Worm (Caenorhabditis elegans) whole organism, L4 larva: ENCODE data around the gene F15D4.4.
A peak's percentile ranks its signal among the peaks of the same experiment; 100 is the strongest.

Experiments used
- F10B5.3 ChIP-seq: sonication (generic microtip); optimal IDR thresholded peaks from 2 replicates; lab custom pipeline; 2016; ENCODE audit warnings: mild to moderate bottlenecking, missing genetic modification characterization, missing compliant biosample characterization
- F26F4.8 ChIP-seq: fragments of 200-800 bp; sonication (Bioruptor generic); conservative IDR thresholded peaks from 2 replicates; pipeline ENCODE4 v1.3.6; 2022; ENCODE audit warnings: missing genetic modification characterization, missing compliant biosample characterization
- T20F7.1 ChIP-seq: fragments of 200-800 bp; sonication (Bioruptor generic); optimal IDR thresholded peaks from 2 replicates; lab custom pipeline; 2018; ENCODE audit warnings: mild to moderate bottlenecking, missing genetic modification characterization, missing compliant biosample characterization
- T26A8.4 ChIP-seq: fragments of 200-800 bp; sonication (Bioruptor generic); IDR thresholded peaks from 2 replicates; pipeline ENCODE4 v1.3.6; 2022; ENCODE audit warnings: missing genetic modification characterization, missing compliant biosample characterization
- Y48G9A.11 ChIP-seq: fragments of 200-800 bp; sonication (Bioruptor generic); IDR thresholded peaks from 2 replicates; pipeline ENCODE4 v1.3.6; 2022; ENCODE audit warnings: missing genetic modification reagents, missing genetic modification characterization, missing compliant biosample characterization
- Y75B8A.6 ChIP-seq: fragments of 200-800 bp; sonication (Bioruptor generic); IDR thresholded peaks from 2 replicates; pipeline ENCODE4 v1.3.6; 2022; ENCODE audit warnings: missing genetic modification reagents, missing genetic modification characterization, missing compliant biosample characterization
- ZK546.5 ChIP-seq, 2 experiments: sonication (generic microtip); optimal IDR thresholded peaks; 2 replicates each; lab custom pipeline; 2017; ENCODE audit warnings: missing biosample characterization in 2 of 2, missing genetic modification characterization in 2 of 2
- aly-2 ChIP-seq: sonication (generic microtip); optimal IDR thresholded peaks from 2 replicates; lab custom pipeline; 2018; ENCODE audit warnings: missing biosample characterization, missing genetic modification characterization
- arid-1 ChIP-seq: fragments of 200-800 bp; sonication (Bioruptor generic); conservative IDR thresholded peaks from 2 replicates; pipeline ENCODE4 v1.3.6; 2022; ENCODE audit warnings: missing genetic modification reagents, missing genetic modification characterization, missing compliant biosample characterization
- ceh-62 ChIP-seq: sonication (generic microtip); optimal IDR thresholded peaks from 2 replicates; lab custom pipeline; 2017; ENCODE audit warnings: missing biosample characterization, missing genetic modification characterization
- ctbp-1 ChIP-seq: fragments of 200-800 bp; sonication (Bioruptor generic); IDR thresholded peaks from 2 replicates; pipeline ENCODE4 v1.3.6; 2022; ENCODE audit warnings: missing genetic modification reagents, missing genetic modification characterization, missing compliant biosample characterization
- daf-16 ChIP-seq, 3 experiments: sonication (generic microtip); optimal IDR thresholded peaks; 2 replicates each; lab custom pipeline; 2016 to 2017; ENCODE audit warnings: missing genetic modification characterization in 3 of 3, missing genetic modification reagents in 3 of 3, mild to moderate bottlenecking in 2 of 3, missing compliant biosample characterization in 2 of 3, missing biosample characterization in 1 of 3, moderate library complexity in 1 of 3
- daf-8 ChIP-seq: fragments of 200-800 bp; sonication (Bioruptor generic); IDR thresholded peaks from 2 replicates; pipeline ENCODE4 v1.3.6; 2022; ENCODE audit warnings: missing genetic modification characterization, missing compliant biosample characterization
- dmd-6 ChIP-seq: fragments of 200-800 bp; sonication (Bioruptor generic); IDR thresholded peaks from 2 replicates; pipeline ENCODE4 v1.3.6; 2022; ENCODE audit warnings: missing genetic modification reagents, missing genetic modification characterization, missing compliant biosample characterization
- dpl-1 ChIP-seq: fragments of 150-350 bp; optimal IDR thresholded peaks from 2 replicates; lab custom pipeline; 2014; ENCODE audit warnings: missing biosample characterization, missing genetic modification reagents, missing genetic modification characterization
- duxl-1 ChIP-seq: sonication (generic microtip); optimal IDR thresholded peaks from 2 replicates; lab custom pipeline; 2016; ENCODE audit warnings: mild to moderate bottlenecking, missing genetic modification characterization, moderate library complexity, missing compliant biosample characterization; ENCODE audit not compliant: poor library complexity
- dve-1 ChIP-seq: sonication (generic microtip); optimal IDR thresholded peaks from 2 replicates; lab custom pipeline; 2017; ENCODE audit warnings: antibody characterized with exemption, mild to moderate bottlenecking, missing genetic modification characterization, missing compliant biosample characterization; ENCODE audit not compliant: insufficient read depth
- egl-27 ChIP-seq: sonication (generic microtip); optimal IDR thresholded peaks from 3 replicates; lab custom pipeline; 2017; ENCODE audit warnings: missing biosample characterization, missing genetic modification reagents, missing genetic modification characterization
- egl-43 ChIP-seq: fragments of 200-800 bp; sonication (Bioruptor generic); IDR thresholded peaks from 2 replicates; pipeline ENCODE4 v1.3.6; 2022; ENCODE audit warnings: missing genetic modification reagents, missing genetic modification characterization, missing compliant biosample characterization
- fos-1 ChIP-seq: fragments of 150-350 bp; optimal IDR thresholded peaks from 2 replicates; lab custom pipeline; 2014; ENCODE audit warnings: missing biosample characterization, missing genetic modification characterization
- gei-8 ChIP-seq: fragments of 200-800 bp; sonication (Bioruptor generic); optimal IDR thresholded peaks from 2 replicates; lab custom pipeline; 2018; ENCODE audit warnings: mild to moderate bottlenecking, missing genetic modification characterization, missing compliant biosample characterization
- hlh-11 ChIP-seq: fragments of 200-800 bp; sonication (Bioruptor generic); optimal IDR thresholded peaks from 2 replicates; lab custom pipeline; 2018; ENCODE audit warnings: mild to moderate bottlenecking, missing genetic modification characterization, missing compliant biosample characterization
- hlh-30 ChIP-seq: sonication (generic microtip); optimal IDR thresholded peaks from 2 replicates; lab custom pipeline; 2017; ENCODE audit warnings: antibody characterized with exemption, mild to moderate bottlenecking, missing genetic modification characterization, missing compliant biosample characterization; ENCODE audit not compliant: insufficient read depth
- lin-38 ChIP-seq: fragments of 200-800 bp; sonication (Bioruptor generic); IDR thresholded peaks from 2 replicates; pipeline ENCODE4 v1.3.6; 2022; ENCODE audit warnings: missing genetic modification reagents, missing genetic modification characterization, missing compliant biosample characterization
- mdl-1 ChIP-seq, 2 experiments: fragments of 150-350 bp in 1 of 2; sonication (generic microtip) in 1 of 2; optimal IDR thresholded peaks; 2 replicates each; lab custom pipeline; 2014 to 2017; ENCODE audit warnings: missing biosample characterization in 2 of 2, missing genetic modification characterization in 2 of 2
- mdt-29 ChIP-seq: fragments of 200-800 bp; sonication (Bioruptor generic); IDR thresholded peaks from 2 replicates; pipeline ENCODE4 v1.3.6; 2022; ENCODE audit warnings: missing genetic modification reagents, missing genetic modification characterization, missing compliant biosample characterization
- mep-1 ChIP-seq: fragments of 150-350 bp; sonication (generic microtip); optimal IDR thresholded peaks from 3 replicates; lab custom pipeline; 2014; ENCODE audit warnings: missing biosample characterization, missing genetic modification characterization
- mxl-2 ChIP-seq: fragments of 200-800 bp; sonication (Bioruptor generic); conservative IDR thresholded peaks from 2 replicates; pipeline ENCODE4 v1.3.6; 2022; ENCODE audit warnings: missing genetic modification reagents, missing genetic modification characterization, missing compliant biosample characterization
- nhr-111 ChIP-seq: fragments of 200-800 bp; sonication (Bioruptor generic); optimal IDR thresholded peaks from 2 replicates; lab custom pipeline; 2018; ENCODE audit warnings: mild to moderate bottlenecking, missing genetic modification characterization, missing compliant biosample characterization
- nhr-25 ChIP-seq: sonication (generic microtip); optimal IDR thresholded peaks from 2 replicates; lab custom pipeline; 2017; ENCODE audit warnings: missing genetic modification characterization, mild to moderate bottlenecking, missing compliant biosample characterization, antibody characterized with exemption, moderate library complexity, borderline replicate concordance; ENCODE audit not compliant: insufficient read depth
- nhr-28 ChIP-seq: fragments of 150-350 bp; optimal IDR thresholded peaks from 2 replicates; lab custom pipeline; 2014; ENCODE audit warnings: missing biosample characterization, missing genetic modification characterization
- nhr-42 ChIP-seq: fragments of 200-800 bp; sonication (Bioruptor generic); IDR thresholded peaks from 2 replicates; pipeline ENCODE4 v1.3.6; 2022; ENCODE audit warnings: missing genetic modification characterization, missing compliant biosample characterization
- nhr-48 ChIP-seq: sonication (generic microtip); optimal IDR thresholded peaks from 2 replicates; lab custom pipeline; 2016; ENCODE audit warnings: mild to moderate bottlenecking, missing genetic modification characterization, missing compliant biosample characterization
- nhr-6 ChIP-seq: fragments of 150-350 bp; optimal IDR thresholded peaks from 2 replicates; lab custom pipeline; 2014; ENCODE audit warnings: missing biosample characterization, missing genetic modification characterization
- pha-4 ChIP-seq, 2 experiments: fragments of 150-350 bp in 1 of 2; fragments of 200-800 bp in 1 of 2; sonication (Bioruptor generic) in 1 of 2; IDR thresholded peaks in 1 of 2; optimal IDR thresholded peaks in 1 of 2; 2 replicates each; pipeline versions ENCODE4 v1.3.6 to Lab custom; 2014 to 2022; ENCODE audit warnings: missing genetic modification characterization in 2 of 2, missing genetic modification reagents in 2 of 2, missing biosample characterization in 1 of 2, missing compliant biosample characterization in 1 of 2
- php-3 ChIP-seq: fragments of 200-800 bp; sonication (Bioruptor generic); IDR thresholded peaks from 2 replicates; pipeline ENCODE4 v1.3.6; 2022; ENCODE audit warnings: missing genetic modification reagents, missing genetic modification characterization, missing compliant biosample characterization
- rbr-2 ChIP-seq: sonication (generic microtip); optimal IDR thresholded peaks from 2 replicates; lab custom pipeline; 2016; ENCODE audit warnings: missing genotype, missing genetic modification characterization, missing compliant biosample characterization
- snpc-1.2 ChIP-seq: fragments of 200-800 bp; sonication (Bioruptor generic); IDR thresholded peaks from 2 replicates; pipeline ENCODE4 v1.3.6; 2022; ENCODE audit warnings: missing genetic modification reagents, missing genetic modification characterization, missing compliant biosample characterization
- spr-1 ChIP-seq: sonication (generic microtip); optimal IDR thresholded peaks from 2 replicates; lab custom pipeline; 2016; ENCODE audit warnings: mild to moderate bottlenecking, missing genetic modification characterization, missing compliant biosample characterization
- tra-1 ChIP-seq: fragments of 200-800 bp; sonication (Bioruptor generic); IDR thresholded peaks from 2 replicates; pipeline ENCODE4 v1.3.6; 2022; ENCODE audit warnings: missing genetic modification reagents, missing genetic modification characterization, missing compliant biosample characterization
- unc-130 ChIP-seq: sonication (generic microtip); optimal IDR thresholded peaks from 2 replicates; lab custom pipeline; 2016; ENCODE audit warnings: missing genetic modification reagents, missing genetic modification characterization, missing compliant biosample characterization
- unc-62 ChIP-seq, 3 experiments: fragments of 150-350 bp in 1 of 3; sonication (generic microtip); optimal IDR thresholded peaks in 2 of 3; peaks in 1 of 3; 1 replicate in 1 of 3; 2 replicates in 2 of 3; lab custom pipeline; 2014 to 2017; ENCODE audit warnings: missing biosample characterization in 3 of 3, missing genetic modification characterization in 3 of 3, missing genetic modification reagents in 3 of 3, missing genotype in 1 of 3
- zfp-3 ChIP-seq: fragments of 200-800 bp; sonication (Bioruptor generic); conservative IDR thresholded peaks from 2 replicates; pipeline ENCODE4 v1.3.6; 2022; ENCODE audit warnings: missing genetic modification reagents, missing genetic modification characterization, missing compliant biosample characterization
- zip-11 ChIP-seq: fragments of 200-800 bp; sonication (Bioruptor generic); IDR thresholded peaks from 2 replicates; pipeline ENCODE4 v1.3.6; 2022; ENCODE audit warnings: missing genetic modification characterization, missing compliant biosample characterization
- zip-2 ChIP-seq: fragments of 150-350 bp; optimal IDR thresholded peaks from 2 replicates; lab custom pipeline; 2014; ENCODE audit warnings: missing biosample characterization, missing genetic modification characterization

F15D4.4 gene

DNA sequence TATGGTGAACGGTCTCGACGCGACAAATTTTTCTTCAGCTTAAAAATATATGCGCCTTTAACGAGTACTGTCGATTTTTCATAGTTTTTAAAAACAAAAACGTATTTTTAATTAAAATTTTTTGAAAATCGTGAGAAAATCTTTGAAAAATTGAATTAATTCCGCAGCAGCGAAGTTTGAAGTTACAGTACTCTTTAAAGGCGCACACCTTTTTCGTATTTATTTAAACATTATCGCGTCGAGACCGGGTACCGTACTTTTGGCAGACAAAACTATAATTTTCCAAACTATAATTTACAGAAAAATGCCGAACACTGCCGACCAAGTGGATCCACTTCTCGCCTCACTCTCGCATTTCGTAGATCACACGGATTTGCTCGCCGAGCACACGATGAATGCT is 27.1 kb downstream of the F15D4.4 start, which contains the start of gene F15D4.2:
Gene F15D4.2 (plus strand): TSS at position 301 of the 400 bp plus-strand sequence.
- 0 out of 2 replicates have a peak, but pooled peaks have one; percentile 21 for TF ChIP-seq php-3
- no peak for TF ChIP-seq mdt-29

DNA sequence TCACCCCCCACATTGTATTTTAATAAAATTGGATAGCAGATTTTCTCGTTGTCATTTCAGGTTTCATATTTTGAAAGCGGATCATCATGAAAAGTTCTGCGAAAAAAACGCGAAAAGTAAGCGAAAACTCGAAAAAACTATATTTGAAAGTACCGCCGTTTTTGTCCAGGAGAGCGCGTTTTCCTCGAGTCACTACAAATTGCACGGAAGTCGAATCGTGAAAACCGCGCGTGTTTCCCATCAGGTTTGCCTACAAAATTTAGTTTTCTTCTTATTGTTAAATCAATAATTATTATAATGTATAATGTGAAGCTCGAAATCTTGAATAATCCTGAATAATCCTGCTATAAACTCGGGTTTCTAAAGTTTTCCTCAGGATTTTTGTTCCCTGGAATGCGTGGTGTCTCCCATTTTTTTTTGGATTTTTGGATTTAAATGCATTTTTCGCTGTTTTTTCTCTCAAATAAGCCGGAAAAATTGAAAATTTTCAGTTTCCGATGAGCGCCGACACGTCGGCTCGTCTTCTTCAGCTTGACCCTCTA is 43.2 kb downstream of the F15D4.4 start, which contains the start of gene btf-1:
Gene btf-1 (plus strand): TSS at position 492 of the 542 bp plus-strand sequence.
- TF ChIP-seq zip-11 (GFP tag; lab: Robert Waterston, UW) (no peak), daf-8 (GFP tag; lab: Robert Waterston, UW) (no peak), egl-27 (no peak), dpl-1 (GFP tag; lab: Kevin White, UChicago) (peak; percentile 94), nhr-6 (peak; percentile 16), T26A8.4 (GFP tag; lab: Robert Waterston, UW) (peak; percentile 69), arid-1 (GFP tag; lab: Robert Waterston, UW) (peak; percentile 65; the same call in 1 of the 2 replicates), aly-2 (tag; lab: Kevin White, UChicago) (no peak), hlh-11 (tag; lab: Kevin White, UChicago) (peak; percentile 60), daf-16 (GFP tag; optimal IDR thresholded peaks at IDR 0.05; lab: Kevin White, UChicago) (peak in 1 of 2 experiments; percentile 15), daf-16 (tag; optimal IDR thresholded peaks at IDR 0.05; lab: Kevin White, UChicago) (peak; percentile 65), F26F4.8 (GFP tag; lab: Robert Waterston, UW) (no peak), dve-1 (tag; lab: Kevin White, UChicago) (peak; percentile 92), hlh-30 (tag; lab: Kevin White, UChicago) (peak; percentile 36), mxl-2 (no peak), zip-2 (tag; lab: Kevin White, UChicago) (peak; percentile 70), ctbp-1 (GFP tag; lab: Robert Waterston, UW) (no peak), pha-4 (GFP tag; IDR thresholded peaks at IDR 0.05; lab: Robert Waterston, UW) (peak; percentile 50; the same call in 1 of the 2 replicates), pha-4 (tag; optimal IDR thresholded peaks at IDR 0.05; lab: Kevin White, UChicago) (no peak), T20F7.1 (GFP tag; lab: Kevin White, UChicago) (no peak), dmd-6 (GFP tag; lab: Robert Waterston, UW) (peak; percentile 38), fos-1 (tag; lab: Kevin White, UChicago) (peak; percentile 42), tra-1 (GFP tag; lab: Robert Waterston, UW) (0 out of 2 replicates have a peak, but pooled peaks have one; percentile 37), ceh-62 (tag; lab: Kevin White, UChicago) (no peak), mdl-1 (tag; optimal IDR thresholded peaks at IDR 0.05; lab: Kevin White, UChicago) (peak in 1 of 2 experiments; percentile 37), nhr-25 (peak; percentile 76), nhr-48 (tag; lab: Kevin White, UChicago) (peak; percentile 21), lin-38 (peak; percentile 94), zfp-3 (peak; percentile 72), ZK546.5 (tag; optimal IDR thresholded peaks at IDR 0.05; lab: Kevin White, UChicago) (no peak), F10B5.3 (tag; lab: Kevin White, UChicago) (peak; percentile 80), gei-8 (GFP tag; lab: Kevin White, UChicago) (peak; percentile 9), Y48G9A.11 (peak; percentile 27; the same call in 1 of the 2 replicates), Y75B8A.6 (GFP tag; lab: Robert Waterston, UW) (no peak), spr-1 (tag; lab: Kevin White, UChicago) (peak; percentile 55), nhr-111 (GFP tag; lab: Kevin White, UChicago) (peak; percentile 30), nhr-28 (tag; lab: Kevin White, UChicago) (peak; percentile 30), mep-1 (tag; lab: Kevin White, UChicago) (peak; percentile 86), egl-43 (GFP tag; lab: Robert Waterston, UW) (0 out of 2 replicates have a peak, but pooled peaks have one; percentile 38), nhr-42 (GFP tag; lab: Robert Waterston, UW) (0 out of 2 replicates have a peak, but pooled peaks have one; percentile 9), rbr-2 (tag; lab: Kevin White, UChicago) (peak; percentile 76), unc-130 (GFP tag; lab: Kevin White, UChicago) (peak; percentile 83), snpc-1.2 (GFP tag; lab: Robert Waterston, UW) (0 out of 2 replicates have a peak, but pooled peaks have one; percentile 17), duxl-1 (tag; lab: Kevin White, UChicago) (peak; percentile 78), php-3 (0 out of 2 replicates have a peak, but pooled peaks have one; percentile 32), unc-62 (GFP tag; optimal IDR thresholded peaks at IDR 0.05 in 1 of 2; lab: Kevin White, UChicago) (peak in 1 of 2 experiments; percentile 69), unc-62 (tag; optimal IDR thresholded peaks at IDR 0.05; lab: Kevin White, UChicago) (no peak)
